Fruit fly (Drosophila melanogaster) whole organism, embryonic: ENCODE results near the gene CG7432.

Experiments used
- Adf1 ChIP-seq: fragments of 200-800 bp; sonication (Bioruptor generic); IDR thresholded peaks from 2 replicates; pipeline ENCODE4 v1.3.6; 2022; ENCODE audit warnings: missing biosample characterization, missing genetic modification characterization
- CG11560 ChIP-seq: fragments of 200-800 bp; sonication (Bioruptor generic); IDR thresholded peaks from 3 replicates; pipeline ENCODE4 v1.3.6; 2022; ENCODE audit warnings: missing biosample characterization, missing genetic modification characterization
- CG13287 ChIP-seq: fragments of 200-800 bp; sonication (Bioruptor generic); IDR thresholded peaks from 2 replicates; pipeline ENCODE4 v1.3.6; 2022; ENCODE audit warnings: missing biosample characterization, missing genetic modification characterization; ENCODE audit not compliant: partially characterized antibody
- CG13894 ChIP-seq: fragments of 200-800 bp; sonication (Bioruptor generic); optimal IDR thresholded peaks from 3 replicates; lab custom pipeline; 2018; ENCODE audit warnings: missing biosample characterization, mild to moderate bottlenecking, missing genetic modification characterization, moderate library complexity
- CG17385 ChIP-seq: fragments of 200-800 bp; sonication (Bioruptor generic); optimal IDR thresholded peaks from 3 replicates; lab custom pipeline; 2018; ENCODE audit warnings: missing biosample characterization, mild to moderate bottlenecking, missing genetic modification characterization
- CG17802 ChIP-seq: fragments of 200-800 bp; sonication (Bioruptor generic); optimal IDR thresholded peaks from 2 replicates; lab custom pipeline; 2018; ENCODE audit warnings: missing biosample characterization, mild to moderate bottlenecking, missing genetic modification characterization, moderate library complexity
- CG2120 ChIP-seq: fragments of 200-800 bp; sonication (Bioruptor generic); optimal IDR thresholded peaks from 3 replicates; lab custom pipeline; 2016; ENCODE audit warnings: missing biosample characterization, missing genetic modification characterization
- CG2129 ChIP-seq: fragments of 200-800 bp; sonication (Bioruptor generic); IDR thresholded peaks from 2 replicates; pipeline ENCODE4 v1.3.6; 2022; ENCODE audit warnings: missing biosample characterization, missing genetic modification characterization; ENCODE audit not compliant: partially characterized antibody
- CG31365 ChIP-seq: fragments of 200-800 bp; sonication (Bioruptor generic); optimal IDR thresholded peaks from 2 replicates; lab custom pipeline; 2018; ENCODE audit warnings: missing biosample characterization, mild to moderate bottlenecking, missing genetic modification characterization
- CG32532 ChIP-seq: fragments of 200-800 bp; sonication (Bioruptor generic); IDR thresholded peaks from 2 replicates; pipeline ENCODE4 v1.3.6; 2022; ENCODE audit warnings: missing biosample characterization, missing genetic modification characterization
- CG34224 ChIP-seq: fragments of 200-800 bp; sonication (Bioruptor generic); IDR thresholded peaks from 3 replicates; pipeline ENCODE4 v1.3.6; 2022; ENCODE audit warnings: missing biosample characterization, missing genetic modification characterization; ENCODE audit not compliant: partially characterized antibody
- CG34422 ChIP-seq: fragments of 200-800 bp; sonication (Bioruptor generic); IDR thresholded peaks from 3 replicates; pipeline ENCODE4 v1.3.6; 2022; ENCODE audit warnings: missing biosample characterization, missing genetic modification characterization
- CG5180 ChIP-seq: fragments of 200-800 bp; sonication (Bioruptor generic); optimal IDR thresholded peaks from 3 replicates; lab custom pipeline; 2017; ENCODE audit warnings: missing biosample characterization, missing genetic modification characterization, mild to moderate bottlenecking, moderate library complexity, missing genetic modification reagents
- Ets65A ChIP-seq: fragments of 200-800 bp; sonication (Bioruptor generic); peaks from one replicate; lab custom pipeline; 2016; ENCODE audit warnings: missing biosample characterization, missing genetic modification characterization
- Jarid2 ChIP-seq: fragments of 200-800 bp; sonication (Bioruptor generic); optimal IDR thresholded peaks from 3 replicates; lab custom pipeline; 2017; ENCODE audit warnings: mild to moderate bottlenecking, missing biosample characterization, missing genetic modification reagents, missing genetic modification characterization
- MTF-1 ChIP-seq: fragments of 200-800 bp; sonication (Bioruptor generic); optimal IDR thresholded peaks from 2 replicates; lab custom pipeline; 2018; ENCODE audit warnings: missing biosample characterization, mild to moderate bottlenecking, missing genetic modification characterization, borderline replicate concordance
- Med ChIP-seq: fragments of 200-800 bp; sonication (Bioruptor generic); peaks from one replicate; lab custom pipeline; 2016; ENCODE audit warnings: missing biosample characterization, missing genetic modification characterization, mild to moderate bottlenecking, inconsistent platforms, moderate library complexity
- NFAT ChIP-seq: fragments of 200-800 bp; sonication (Bioruptor generic); IDR thresholded peaks from 2 replicates; pipeline ENCODE4 v1.3.6; 2022; ENCODE audit warnings: missing biosample characterization, missing genetic modification characterization
- NK7.1 ChIP-seq: fragments of 200-800 bp; sonication (Bioruptor generic); optimal IDR thresholded peaks from 3 replicates; lab custom pipeline; 2016; ENCODE audit warnings: missing biosample characterization, missing genetic modification characterization
- Nf-YC ChIP-seq: fragments of 200-800 bp; optimal IDR thresholded peaks from 3 replicates; lab custom pipeline; 2019; ENCODE audit warnings: missing biosample characterization, mild to moderate bottlenecking, missing genetic modification characterization, moderate library complexity
- Rfx ChIP-seq: fragments of 200-800 bp; sonication (Bioruptor generic); IDR thresholded peaks from 2 replicates; pipeline ENCODE4 v1.3.6; 2022; ENCODE audit warnings: missing biosample characterization, missing genetic modification characterization
- Sox102F ChIP-seq: fragments of 200-800 bp; sonication (Bioruptor generic); optimal IDR thresholded peaks from 2 replicates; lab custom pipeline; 2018; ENCODE audit warnings: missing biosample characterization, mild to moderate bottlenecking, missing genetic modification characterization, moderate library complexity
- abd-A ChIP-seq: fragments of 200-800 bp; sonication (Bioruptor generic); optimal IDR thresholded peaks from 3 replicates; lab custom pipeline; 2019; ENCODE audit warnings: missing biosample characterization, mild to moderate bottlenecking, missing genetic modification characterization, moderate library complexity
- crol ChIP-seq: fragments of 200-800 bp; sonication (Bioruptor generic); IDR thresholded peaks from 2 replicates; pipeline ENCODE4 v1.3.6; 2022; ENCODE audit warnings: missing biosample characterization, missing genetic modification characterization
- ewg ChIP-seq: fragments of 200-800 bp; sonication (Bioruptor generic); optimal IDR thresholded peaks from 3 replicates; lab custom pipeline; 2017; ENCODE audit warnings: mild to moderate bottlenecking, missing biosample characterization, missing genetic modification reagents, missing genetic modification characterization
- eyg ChIP-seq: fragments of 200-800 bp; sonication (Bioruptor generic); optimal IDR thresholded peaks from 3 replicates; lab custom pipeline; 2016; ENCODE audit warnings: missing biosample characterization, missing genetic modification characterization
- h ChIP-seq: fragments of >200 bp; optimal IDR thresholded peaks from 2 replicates; lab custom pipeline; 2017
- hbn ChIP-seq: fragments of 200-800 bp; sonication (Bioruptor generic); IDR thresholded peaks from 2 replicates; pipeline ENCODE4 v1.3.6; 2022; ENCODE audit warnings: missing biosample characterization, missing genetic modification characterization; ENCODE audit not compliant: partially characterized antibody
- lab ChIP-seq: fragments of 200-800 bp; sonication (Bioruptor generic); optimal IDR thresholded peaks from 3 replicates; lab custom pipeline; 2017; ENCODE audit warnings: missing biosample characterization, missing genetic modification characterization, mild to moderate bottlenecking, moderate library complexity, missing genetic modification reagents
- nom ChIP-seq: fragments of 200-800 bp; sonication (Bioruptor generic); optimal IDR thresholded peaks from 2 replicates; lab custom pipeline; 2017; ENCODE audit warnings: missing biosample characterization, missing genetic modification characterization, mild to moderate bottlenecking, moderate library complexity, missing genetic modification reagents
- rib ChIP-seq: fragments of 200-800 bp; sonication (Bioruptor generic); IDR thresholded peaks from 2 replicates; pipeline ENCODE4 v1.3.6; 2022; ENCODE audit warnings: missing biosample characterization, missing genetic modification characterization
- sc ChIP-seq, 3 experiments: fragments of >200 bp in 2 of 3; fragments of 200-800 bp in 1 of 3; sonication (Bioruptor generic) in 1 of 3; optimal IDR thresholded peaks; 2 replicates in 2 of 3; 3 replicates in 1 of 3; lab custom pipeline; 2017; ENCODE audit warnings: mild to moderate bottlenecking in 1 of 3, missing biosample characterization in 1 of 3, missing genetic modification characterization in 1 of 3, missing genetic modification reagents in 1 of 3
- scrt ChIP-seq: fragments of 200-800 bp; sonication (Bioruptor generic); optimal IDR thresholded peaks from 2 replicates; lab custom pipeline; 2018; ENCODE audit warnings: missing biosample characterization, mild to moderate bottlenecking, missing genetic modification characterization, moderate library complexity
- sna ChIP-seq: fragments of 200-800 bp; sonication (Bioruptor generic); IDR thresholded peaks from 2 replicates; pipeline ENCODE4 v1.3.6; 2022; ENCODE audit warnings: missing biosample characterization, missing genetic modification characterization; ENCODE audit not compliant: partially characterized antibody
- so ChIP-seq: fragments of 200-800 bp; sonication (Bioruptor generic); IDR thresholded peaks from 3 replicates; pipeline ENCODE4 v1.3.6; 2022; ENCODE audit warnings: missing biosample characterization, missing genetic modification characterization
- sqz ChIP-seq: fragments of 200-800 bp; sonication (Bioruptor generic); optimal IDR thresholded peaks from 3 replicates; lab custom pipeline; 2018; ENCODE audit warnings: missing biosample characterization, mild to moderate bottlenecking, missing genetic modification characterization
- sr ChIP-seq: fragments of 200-800 bp; sonication (Bioruptor generic); IDR thresholded peaks from 3 replicates; pipeline ENCODE4 v1.3.6; 2022; ENCODE audit warnings: missing biosample characterization, missing genetic modification characterization
- tna ChIP-seq: fragments of 200-800 bp; sonication (Bioruptor generic); IDR thresholded peaks from 2 replicates; pipeline ENCODE4 v1.3.6; 2022; ENCODE audit warnings: missing biosample characterization, missing genetic modification characterization; ENCODE audit not compliant: partially characterized antibody
- twi ChIP-seq: fragments of 200-800 bp; optimal IDR thresholded peaks from 2 replicates; lab custom pipeline; 2019; ENCODE audit warnings: missing biosample characterization, mild to moderate bottlenecking, missing genetic modification characterization, moderate library complexity
- vnd ChIP-seq: fragments of 200-800 bp; sonication (Bioruptor generic); IDR thresholded peaks from 3 replicates; pipeline ENCODE4 v1.3.6; 2022; ENCODE audit warnings: missing biosample characterization, missing genetic modification characterization; ENCODE audit not compliant: partially characterized antibody
- vvl ChIP-seq: fragments of 200-800 bp; sonication (Bioruptor generic); IDR thresholded peaks from 2 replicates; pipeline ENCODE4 v1.3.6; 2022; ENCODE audit warnings: missing biosample characterization, missing genetic modification characterization

CG7432 gene

dm6 chr3R:19641058-19641457 lies 23.7 kb upstream of the CG7432 start (continued):
- TF ChIP-seq scrt (GFP tag; lab: Kevin White, UChicago) = peak; percentile 8
- TF ChIP-seq CG34422 (GFP tag; lab: Robert Waterston, UW) = peak; percentile 69; the same call in 1 of the 3 replicates
- 0 out of 2 replicates have a peak, but pooled peaks have one; percentile 45 for TF ChIP-seq hbn
- TF ChIP-seq rib (GFP tag; lab: Robert Waterston, UW) = peak; percentile 49
- no peak for TF ChIP-seq CG2129
- no peak for TF ChIP-seq eyg (GFP tag; lab: Kevin White, UChicago)
- peak; percentile 80 for TF ChIP-seq Med (GFP tag; lab: Kevin White, UChicago)
- TF ChIP-seq Sox102F (GFP tag; lab: Kevin White, UChicago) = no peak
- TF ChIP-seq CG5180 (GFP tag; lab: Kevin White, UChicago) = peak; percentile 42
- TF ChIP-seq CG2120 (GFP tag; lab: Kevin White, UChicago) = no peak
- TF ChIP-seq twi (tag; lab: Kevin White, UChicago) = peak; percentile 13
- peak; percentile 11 for TF ChIP-seq CG13894 (tag; lab: Kevin White, UChicago)
- peak; percentile 57 for TF ChIP-seq NFAT (GFP tag; lab: Robert Waterston, UW)
- no peak for TF ChIP-seq sc (optimal IDR thresholded peaks at IDR 0.05; lab: Kevin White, UChicago)
- no peak for TF ChIP-seq sc (GFP tag; optimal IDR thresholded peaks at IDR 0.05; lab: Kevin White, UChicago)
- TF ChIP-seq nom (GFP tag; lab: Kevin White, UChicago) = peak; percentile 59
- TF ChIP-seq ewg (GFP tag; lab: Kevin White, UChicago) = peak; percentile 36
- TF ChIP-seq NK7.1 (GFP tag; lab: Kevin White, UChicago) = no peak
- no peak for TF ChIP-seq lab
- peak; percentile 52 for TF ChIP-seq CG13287
- peak; percentile 62 for TF ChIP-seq CG34224 (GFP tag; lab: Robert Waterston, UW)
- peak; percentile 5 for TF ChIP-seq CG31365
- no peak for TF ChIP-seq CG17802 (tag; lab: Kevin White, UChicago)
- peak; percentile 58; the same call in 1 of the 2 replicates for TF ChIP-seq sna (GFP tag; lab: Robert Waterston, UW)
- TF ChIP-seq sr (GFP tag; lab: Robert Waterston, UW) = peak; percentile 9; the same call in 1 of the 3 replicates
- peak; percentile 68 for TF ChIP-seq sqz (GFP tag; lab: Kevin White, UChicago)
- no peak for TF ChIP-seq Nf-YC (tag; lab: Kevin White, UChicago)
- no peak for TF ChIP-seq h (lab: Kevin White, UChicago)
- TF ChIP-seq CG17385 (GFP tag; lab: Kevin White, UChicago) = peak; percentile 42
- peak; percentile 39 for TF ChIP-seq MTF-1 (GFP tag; lab: Kevin White, UChicago)
- peak; percentile 38; the same call in 1 of the 2 replicates for TF ChIP-seq tna (GFP tag; lab: Robert Waterston, UW)
- peak; percentile 26; the same call in 1 of the 2 replicates for TF ChIP-seq vvl (GFP tag; lab: Robert Waterston, UW)
- TF ChIP-seq so (GFP tag; lab: Robert Waterston, UW) = 0 out of 3 replicates have a peak, but pooled peaks have one; percentile 46
- peak; percentile 16 for TF ChIP-seq abd-A (tag; lab: Kevin White, UChicago)
- TF ChIP-seq CG32532 (GFP tag; lab: Robert Waterston, UW) = peak; percentile 39; the same call in 1 of the 2 replicates
- no peak for TF ChIP-seq CG11560 (tag; lab: Robert Waterston, UW)
- TF ChIP-seq Adf1 = peak; percentile 25; the same call in 1 of the 2 replicates
- no peak for TF ChIP-seq vnd (GFP tag; lab: Robert Waterston, UW)
- TF ChIP-seq Jarid2 (GFP tag; lab: Kevin White, UChicago) = peak; percentile 62
- TF ChIP-seq crol = peak; percentile 97
- TF ChIP-seq Ets65A (GFP tag; lab: Kevin White, UChicago) = no peak
- TF ChIP-seq Rfx (GFP tag; lab: Robert Waterston, UW) = peak; percentile 42; the same call in 1 of the 2 replicates
